Worm (Caenorhabditis elegans) whole organism, L1 larva: ENCODE results near the gene lgc-7.
A peak's percentile ranks its signal among the peaks of the same experiment; 100 is the strongest.
"Not testable (repeated sequence)": the region's sequence is repeated elsewhere in the genome, so short reads cannot be mapped to it uniquely, and the experiment has no call there.

Experiments
- alr-1 ChIP-seq: fragments of 200-800 bp; sonication (Bioruptor generic); optimal IDR thresholded peaks from 2 replicates; lab custom pipeline; 2018; ENCODE audit warnings: borderline replicate concordance, mild to moderate bottlenecking, missing genetic modification characterization, missing compliant biosample characterization
- blmp-1 ChIP-seq: fragments of 150-350 bp; optimal IDR thresholded peaks from 2 replicates; lab custom pipeline; 2014; ENCODE audit warnings: missing biosample characterization, missing genetic modification characterization
- fos-1 ChIP-seq: fragments of 150-350 bp; optimal IDR thresholded peaks from 2 replicates; lab custom pipeline; 2014; ENCODE audit warnings: missing biosample characterization, missing genetic modification characterization
- nhr-11 ChIP-seq: fragments of 150-350 bp; optimal IDR thresholded peaks from 2 replicates; lab custom pipeline; 2014; ENCODE audit warnings: missing biosample characterization, missing genetic modification characterization
- nhr-85 ChIP-seq: sonication (generic microtip); peaks from one replicate; lab custom pipeline; 2016; ENCODE audit warnings: missing genetic modification characterization, inconsistent platforms, missing compliant biosample characterization
- snpc-4 ChIP-seq: fragments of 150-350 bp; optimal IDR thresholded peaks from 2 replicates; lab custom pipeline; 2014; ENCODE audit warnings: missing biosample characterization, missing genetic modification characterization
- unc-98 ChIP-seq: fragments of 200-800 bp; sonication (Bioruptor generic); IDR thresholded peaks from 2 replicates; pipeline ENCODE4 v1.3.6; 2022; ENCODE audit warnings: missing genetic modification characterization, missing compliant biosample characterization

DNA sequence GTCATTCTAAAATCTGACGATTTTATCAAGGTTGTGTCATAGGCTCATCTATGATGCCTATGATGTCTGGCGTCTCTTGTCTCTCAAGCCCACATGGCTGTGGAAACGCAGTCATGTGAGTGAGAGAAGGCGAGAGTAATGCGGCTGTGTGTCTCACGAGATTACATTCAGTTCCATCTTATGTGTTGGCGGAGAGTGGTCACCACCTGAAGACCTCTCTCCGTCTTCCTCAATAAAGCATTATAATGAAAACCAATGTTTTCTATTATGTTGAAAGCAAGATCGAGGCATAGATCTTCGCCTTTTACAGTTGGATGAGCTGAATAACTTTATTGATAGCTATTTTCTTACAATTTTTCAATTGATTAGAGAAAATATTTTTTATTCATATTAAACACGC is 54.0 kb downstream of the lgc-7 start:
- not testable (repeated sequence) for TF ChIP-seq nhr-11 (tag; lab: Kevin White, UChicago); unc-98; alr-1 (tag; lab: Kevin White, UChicago); fos-1 (tag; lab: Kevin White, UChicago)
- TF ChIP-seq blmp-1 (tag; lab: Kevin White, UChicago) (peak; percentile 72), nhr-85 (tag; lab: Kevin White, UChicago) (peak; percentile 77), snpc-4 (tag; lab: Kevin White, UChicago) (peak; percentile 13)
